Fruit fly (Drosophila melanogaster) S2 (cell line): ENCODE measurements around the gene Argk1.

ENCODE experiments used
- CG8478 ChIP-seq: fragments of >200 bp; optimal IDR thresholded peaks from 2 replicates; lab custom pipeline; 2018
- CTCF ChIP-seq, 2 experiments: fragments of >200 bp; optimal IDR thresholded peaks; 2 replicates each; lab custom pipeline; 2018

Gene Argk1

DNA sequence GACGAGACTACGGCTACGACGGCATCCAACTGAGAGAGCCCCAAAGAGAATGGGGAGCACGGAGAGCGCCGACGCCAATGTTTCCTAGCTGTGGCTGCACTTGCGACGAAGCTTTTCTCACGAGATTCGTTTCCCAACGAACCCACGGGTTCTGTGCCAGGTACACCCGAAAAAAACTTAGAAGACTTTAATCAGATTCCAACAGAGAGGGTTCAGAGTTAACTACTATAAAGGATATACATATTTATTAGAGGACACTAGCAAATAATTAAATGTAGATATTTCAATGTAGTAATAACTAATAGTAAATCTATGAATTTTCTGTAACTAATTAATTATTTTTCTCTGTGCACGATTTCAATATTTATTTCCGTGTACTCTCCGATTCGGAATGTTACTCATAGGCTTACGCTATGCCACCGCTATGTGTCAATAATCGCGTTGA, at the start of gene Argk1:
Gene Argk1 (minus strand): TSS at position 31 of the 445 bp plus-strand sequence.
- TF ChIP-seq CG8478 (lab: Kevin White, UChicago): no peak
- no peak for TF ChIP-seq CTCF (optimal IDR thresholded peaks at IDR 0.05; lab: Kevin White, UChicago)

DNA sequence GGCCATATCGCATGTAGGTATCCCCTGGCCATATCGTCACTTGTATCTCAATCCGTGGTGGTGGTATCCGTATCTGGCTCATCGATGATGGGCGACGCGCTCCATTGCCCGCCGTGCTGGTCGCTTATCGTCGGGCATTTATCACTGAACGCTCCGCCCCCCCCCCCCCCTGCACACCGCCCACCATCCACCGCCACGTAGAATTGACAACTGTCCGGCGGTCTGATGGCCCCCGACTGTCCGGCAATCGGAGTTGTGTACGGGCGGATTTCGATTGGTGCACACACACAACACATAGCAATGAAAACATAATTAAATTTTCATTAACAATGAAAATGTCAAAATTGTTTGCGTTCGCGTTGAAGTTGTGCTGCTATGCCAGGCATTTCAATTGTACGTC, 48.6 kb upstream of the Argk1 start:
- TF ChIP-seq CG8478 (lab: Kevin White, UChicago): no peak
- no peak for TF ChIP-seq CTCF (optimal IDR thresholded peaks at IDR 0.05; lab: Kevin White, UChicago)

DNA sequence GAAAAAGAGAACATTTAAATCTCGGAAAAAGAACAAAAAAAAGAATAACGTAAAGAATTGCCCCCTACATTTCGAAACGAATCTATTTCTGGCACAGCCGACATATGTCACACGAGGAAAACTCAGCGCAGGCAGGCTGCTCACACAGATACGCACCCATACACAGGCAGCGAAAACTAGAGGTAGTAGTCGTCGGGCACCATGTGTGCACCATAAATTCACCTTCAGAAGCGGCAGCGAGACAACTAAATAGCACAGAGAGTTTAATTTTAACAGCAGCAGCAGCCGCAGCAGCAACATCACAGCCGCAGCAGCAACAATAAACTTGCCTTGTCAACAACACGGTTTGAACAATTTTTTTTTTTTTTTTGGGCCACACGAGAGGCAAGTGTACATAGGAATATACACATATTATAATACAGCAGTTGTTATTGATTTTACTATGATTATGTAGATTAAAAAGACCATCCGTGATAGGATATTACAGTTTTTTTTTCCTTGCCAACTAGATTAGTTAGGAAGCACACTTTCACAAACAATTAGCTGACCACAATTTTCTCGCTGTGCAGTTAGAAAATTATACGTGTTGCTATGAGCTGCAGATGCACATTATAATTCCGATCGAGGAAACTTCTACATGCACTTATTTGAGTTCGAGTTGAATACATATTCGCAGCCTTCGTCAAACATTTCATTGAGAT, 47.9 kb upstream of the Argk1 start:
- TF ChIP-seq CTCF (optimal IDR thresholded peaks at IDR 0.05; lab: Kevin White, UChicago) (no peak), CG8478 (lab: Kevin White, UChicago) (no peak)

DNA sequence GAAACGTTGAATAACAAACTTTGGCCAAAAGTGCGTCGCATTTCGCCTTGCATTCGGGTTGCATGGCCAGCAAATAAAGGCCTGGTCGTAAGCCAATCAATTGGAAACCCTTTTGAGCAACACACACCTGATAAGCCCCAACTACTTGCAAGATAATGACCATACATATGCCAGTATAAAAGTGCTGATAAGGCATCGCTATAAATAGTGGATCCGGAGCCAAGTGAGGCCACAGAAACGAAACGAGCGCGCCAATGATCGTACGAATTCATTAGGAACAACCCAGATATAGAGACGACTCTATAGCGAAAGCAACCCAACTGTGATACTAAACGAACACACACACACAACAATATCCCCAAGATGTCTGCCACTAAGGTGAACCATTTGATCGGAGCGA, 30.8 kb upstream of the Argk1 start, which contains the start of gene CG13315:
Gene CG13315 (plus strand): TSS at position 230 of the 400 bp plus-strand sequence.
- no peak for TF ChIP-seq CG8478 (lab: Kevin White, UChicago)
- TF ChIP-seq CTCF (optimal IDR thresholded peaks at IDR 0.05; lab: Kevin White, UChicago): no peak

DNA sequence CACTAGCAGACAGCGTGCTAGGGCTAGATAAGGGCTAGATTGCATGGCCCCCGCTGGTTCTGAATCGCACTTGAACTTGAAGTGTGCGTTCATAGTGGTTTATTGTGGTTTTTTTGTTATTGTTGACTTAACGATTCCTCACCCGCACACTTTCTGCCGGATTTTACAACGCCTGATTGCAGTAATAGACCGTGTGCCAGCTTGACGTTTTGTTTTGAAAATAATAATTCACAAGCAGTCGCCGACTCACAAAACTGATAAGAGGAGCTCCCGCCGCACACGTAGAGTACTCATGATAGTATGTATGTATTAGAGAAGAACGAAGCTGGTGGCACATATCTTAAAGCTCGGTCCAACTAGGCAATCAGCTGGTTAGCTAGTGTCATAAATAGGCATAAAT, 29.9 kb upstream of the Argk1 start:
- no peak for TF ChIP-seq CTCF (optimal IDR thresholded peaks at IDR 0.05; lab: Kevin White, UChicago)
- no peak for TF ChIP-seq CG8478 (lab: Kevin White, UChicago)

DNA sequence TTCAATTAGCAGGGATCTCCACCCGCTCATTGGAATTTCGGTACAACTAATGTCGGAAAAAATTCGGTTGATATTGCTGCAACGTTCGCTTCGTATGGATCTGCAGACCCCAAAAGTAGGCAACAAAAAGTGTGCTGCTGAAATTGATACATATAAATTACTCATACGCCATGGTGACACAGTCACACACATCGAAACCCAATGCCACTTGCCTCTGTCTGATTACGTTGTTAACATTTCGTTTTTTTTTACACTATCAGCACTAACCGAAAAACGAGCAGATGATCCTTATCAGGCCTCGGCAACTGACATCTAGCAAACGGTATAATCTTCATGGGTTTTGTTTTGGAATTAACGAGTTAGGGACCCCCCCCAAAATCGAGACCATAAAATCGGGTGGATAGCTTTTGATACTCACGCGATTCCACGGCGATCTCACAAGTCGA, 29.2 kb upstream of the Argk1 start:
- TF ChIP-seq CTCF (optimal IDR thresholded peaks at IDR 0.05; lab: Kevin White, UChicago): no peak
- TF ChIP-seq CG8478 (lab: Kevin White, UChicago): no peak

DNA sequence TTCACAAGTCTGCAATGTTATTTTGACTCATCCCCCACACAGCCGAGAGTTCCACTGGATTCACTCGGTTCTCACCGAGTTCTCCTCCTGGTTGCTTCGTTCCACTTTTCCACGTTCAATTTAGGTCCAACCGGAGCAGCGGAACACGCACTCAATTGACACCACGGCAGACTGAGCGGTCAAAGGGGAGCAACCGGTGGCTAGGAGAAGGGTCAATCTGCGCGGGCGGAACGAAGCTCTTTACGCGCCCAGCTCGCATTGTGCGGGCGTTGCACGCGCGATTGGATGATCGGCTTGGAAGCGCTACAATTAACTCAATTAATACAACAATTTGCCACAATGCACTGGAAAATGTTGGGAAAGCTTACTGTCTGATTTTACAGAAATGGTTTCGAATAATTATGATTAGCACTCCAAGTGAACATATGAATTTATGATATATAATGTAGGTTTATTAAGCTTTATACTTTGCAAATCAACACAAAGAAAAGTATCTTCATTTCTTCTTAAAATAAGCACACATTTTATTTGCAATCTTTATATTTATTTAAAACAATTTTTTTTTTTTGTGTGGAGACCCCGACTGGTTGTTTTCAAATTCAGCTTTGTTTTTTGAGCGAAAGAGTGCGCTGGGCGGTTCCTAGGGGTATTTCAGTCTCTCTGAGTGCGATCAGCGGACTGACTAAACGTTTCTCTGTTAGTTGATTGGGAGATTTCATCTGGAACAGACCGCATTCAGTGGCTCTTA, 26.7 kb upstream of the Argk1 start, which contains the start of gene CG32032:
Gene CG32032 (plus strand): TSS at position 698 of the 748 bp plus-strand sequence.
- no peak for TF ChIP-seq CTCF (optimal IDR thresholded peaks at IDR 0.05; lab: Kevin White, UChicago)
- TF ChIP-seq CG8478 (lab: Kevin White, UChicago): no peak

DNA sequence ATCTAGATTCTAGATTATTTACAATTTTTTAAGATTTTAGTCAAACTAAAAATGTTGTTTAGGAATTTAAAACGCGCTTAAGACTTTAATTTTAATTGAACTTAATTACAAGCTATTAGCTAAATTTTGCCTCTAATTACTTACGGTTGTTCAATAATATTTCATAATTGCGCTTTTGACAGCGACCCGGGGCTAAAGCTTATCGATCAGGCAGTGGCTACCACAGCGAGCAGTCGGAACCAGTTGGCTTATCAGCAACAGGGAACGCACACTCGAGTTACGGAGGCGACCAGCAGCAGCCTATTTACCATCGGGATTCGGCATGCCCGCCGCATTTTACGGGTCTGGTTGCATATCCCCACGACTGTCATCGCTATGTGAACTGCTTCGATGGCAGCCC, 9.1 kb upstream of the Argk1 start:
- TF ChIP-seq CG8478 (lab: Kevin White, UChicago) (no peak), CTCF (optimal IDR thresholded peaks at IDR 0.05; lab: Kevin White, UChicago) (no peak)

DNA sequence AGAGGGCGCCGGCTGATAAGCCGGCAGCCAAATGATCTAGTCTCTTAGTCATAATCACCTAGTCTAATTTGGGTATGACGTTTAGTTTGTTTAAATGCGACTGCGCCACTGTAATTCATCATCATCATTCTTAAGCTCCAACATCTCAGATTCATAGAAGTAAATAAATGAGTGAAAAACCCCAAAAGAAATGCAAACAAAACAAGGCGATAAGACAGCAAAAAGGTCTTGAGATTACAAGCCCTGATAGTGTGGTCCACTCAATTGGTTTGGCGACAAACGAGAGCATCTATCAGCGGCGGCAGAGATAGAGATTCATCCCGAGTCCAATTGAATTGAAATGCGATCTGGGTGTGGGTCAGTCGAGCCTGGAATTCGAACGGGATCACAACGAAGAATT, 8.5 kb upstream of the Argk1 start, which contains the start of gene teq:
Gene teq (plus strand): TSS at position 359 of the 400 bp plus-strand sequence.
- TF ChIP-seq CTCF (optimal IDR thresholded peaks at IDR 0.05; lab: Kevin White, UChicago) (no peak), CG8478 (lab: Kevin White, UChicago) (no peak)

DNA sequence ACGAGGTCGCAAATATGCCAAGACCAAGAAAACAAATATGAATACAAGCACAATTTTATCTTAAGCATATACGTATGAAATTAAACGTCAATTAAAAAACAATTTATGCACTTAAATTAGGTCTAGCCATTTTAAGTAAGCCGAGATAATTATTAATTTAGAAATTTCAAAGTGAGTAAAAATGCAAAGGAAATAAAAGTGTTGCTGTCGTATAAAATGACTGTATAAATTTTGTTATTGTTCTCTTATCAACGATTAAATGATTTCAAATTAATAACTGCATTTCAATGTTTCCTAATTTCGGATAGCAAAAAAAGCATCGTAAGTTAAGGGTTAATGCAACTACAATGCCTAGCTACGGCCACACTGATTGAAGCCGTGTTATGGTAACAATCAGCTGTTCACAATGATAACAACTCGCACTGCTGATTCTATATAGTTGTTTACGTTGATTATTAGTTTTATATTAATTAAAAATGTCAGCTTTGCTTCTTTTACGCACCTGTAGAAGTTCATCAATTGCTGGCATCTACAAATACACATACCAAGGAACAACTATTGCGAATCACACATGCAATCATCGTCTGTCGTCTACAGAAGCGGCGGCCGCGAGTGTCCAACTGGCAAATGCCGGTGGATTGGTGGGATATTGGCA, 7.0 kb upstream of the Argk1 start, which contains the start of the genes CG4911 and CG4942:
Gene CG4911 (minus strand): TSS at position 1 of the 655 bp plus-strand sequence.
Gene CG4942 (plus strand): TSS at position 375 of the 655 bp plus-strand sequence.
- TF ChIP-seq CTCF (optimal IDR thresholded peaks at IDR 0.05; lab: Kevin White, UChicago) (no peak), CG8478 (lab: Kevin White, UChicago) (no peak)

DNA sequence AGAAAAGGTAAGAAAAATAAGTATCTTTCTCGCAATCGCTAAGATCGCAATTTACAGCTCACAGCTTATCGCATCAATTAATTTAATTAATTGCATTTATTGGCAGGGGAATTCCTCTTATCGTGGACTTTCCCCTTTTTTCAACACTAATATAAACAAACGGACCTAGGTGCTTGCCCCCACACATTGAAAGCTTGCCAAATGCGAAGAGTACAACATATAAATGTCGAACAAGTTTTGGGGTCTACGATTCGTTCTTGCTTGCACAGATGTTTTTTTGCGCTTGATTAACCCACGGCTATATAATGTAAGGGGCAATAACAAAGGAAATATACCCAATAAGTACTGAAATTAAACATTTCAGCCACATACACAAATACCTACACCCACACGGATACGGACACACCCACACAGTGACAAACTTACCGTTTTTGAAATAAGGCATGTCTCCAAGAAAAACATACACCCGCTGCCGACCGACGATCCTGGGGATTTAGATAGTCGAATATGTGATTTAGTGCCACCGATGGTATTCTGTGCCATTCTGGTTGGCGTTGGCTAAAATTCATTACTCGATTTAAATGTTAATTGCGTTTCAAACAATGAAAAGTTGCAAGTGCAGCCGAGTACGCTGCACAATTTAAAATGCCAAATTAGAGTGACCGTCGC, 6.4 kb upstream of the Argk1 start:
- TF ChIP-seq CTCF (optimal IDR thresholded peaks at IDR 0.05; lab: Kevin White, UChicago) (no peak), CG8478 (lab: Kevin White, UChicago) (no peak)

DNA sequence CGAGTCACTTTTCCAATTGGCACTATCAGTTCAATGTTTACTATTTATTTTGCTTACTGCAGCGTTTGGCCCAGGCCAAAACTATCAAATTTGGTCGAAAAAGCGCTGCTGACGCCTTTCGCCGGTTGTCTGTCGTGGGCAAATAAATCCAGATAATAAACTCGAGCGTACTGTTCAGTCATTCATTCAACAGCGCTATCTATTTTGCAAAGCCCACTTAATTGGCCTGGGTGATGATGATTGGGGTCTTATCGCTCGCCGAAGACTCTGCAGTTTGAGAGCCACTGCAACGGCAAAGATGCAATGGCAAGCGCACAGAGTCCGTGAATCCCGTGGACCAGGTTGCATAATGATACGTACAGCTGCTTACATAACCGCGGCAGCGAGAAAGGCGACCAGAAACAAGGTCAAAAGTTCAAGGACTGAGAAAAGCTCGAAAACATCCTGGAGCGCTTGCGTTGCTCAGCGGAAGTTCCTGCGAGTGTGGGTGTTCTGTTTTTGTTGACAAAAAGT, 738 bp upstream of the Argk1 start:
- TF ChIP-seq CG8478 (lab: Kevin White, UChicago) (no peak), CTCF (optimal IDR thresholded peaks at IDR 0.05; lab: Kevin White, UChicago) (no peak)

DNA sequence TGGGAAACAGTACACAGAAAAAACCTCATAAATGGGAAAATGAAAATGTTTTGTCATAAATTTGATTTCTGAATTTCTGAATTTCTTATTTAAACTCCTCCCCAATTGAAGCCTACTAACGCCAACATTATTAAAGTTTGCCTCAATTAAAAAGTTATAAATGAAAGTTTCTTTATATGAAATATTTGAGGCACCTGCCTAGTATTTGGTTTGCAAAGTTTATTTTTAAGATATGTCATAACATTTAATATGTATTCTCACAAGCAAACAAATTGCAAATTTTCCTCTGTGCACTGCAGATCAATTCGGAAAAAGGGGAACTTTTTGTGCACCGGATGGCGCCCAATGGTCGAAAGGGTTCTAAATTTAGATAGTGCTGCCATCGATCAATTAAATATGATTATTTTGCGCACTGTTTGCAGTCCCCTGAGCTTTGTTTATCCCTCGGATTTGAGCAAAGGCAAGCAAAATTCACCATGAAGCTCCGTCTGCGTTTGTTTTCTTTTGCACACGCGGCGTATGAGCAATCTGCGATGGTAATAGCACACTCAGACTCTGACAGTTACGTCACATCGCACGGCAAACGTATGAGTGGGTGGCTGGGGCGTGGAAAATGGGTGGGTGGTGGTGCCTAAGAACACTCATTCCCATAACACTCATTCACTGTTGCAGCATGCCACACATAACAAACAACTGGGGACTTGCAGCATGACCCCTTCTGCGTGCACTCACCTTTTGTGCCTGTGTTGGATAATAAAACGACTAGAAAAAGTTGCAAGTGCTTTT, 658 bp downstream of the Argk1 start:
- TF ChIP-seq CTCF (optimal IDR thresholded peaks at IDR 0.05; lab: Kevin White, UChicago): no peak
- TF ChIP-seq CG8478 (lab: Kevin White, UChicago): no peak
